Fruit fly (Drosophila melanogaster) whole organism, pupa: ENCODE measurements around the gene Zw10.

Source experiments
- CG10348 ChIP-seq: fragments of 200-800 bp; sonication (Bioruptor generic); IDR thresholded peaks from 2 replicates; pipeline ENCODE4 v1.3.6; 2022; ENCODE audit warnings: missing biosample characterization, missing genetic modification characterization
- CG14655 ChIP-seq: fragments of 200-800 bp; sonication (Bioruptor generic); optimal IDR thresholded peaks from 3 replicates; lab custom pipeline; 2017; ENCODE audit warnings: mild to moderate bottlenecking, missing biosample characterization, missing genetic modification reagents, missing genetic modification characterization
- CG32121 ChIP-seq: fragments of 200-800 bp; sonication (Bioruptor generic); IDR thresholded peaks from 2 replicates; pipeline ENCODE4 v1.3.6; 2022; ENCODE audit warnings: missing biosample characterization, missing genetic modification characterization
- CG8301 ChIP-seq: fragments of 200-800 bp; sonication (Bioruptor generic); optimal IDR thresholded peaks from 2 replicates; lab custom pipeline; 2018; ENCODE audit warnings: missing biosample characterization, mild to moderate bottlenecking, missing genetic modification characterization
- CG9948 ChIP-seq: fragments of 200-800 bp; sonication (Bioruptor generic); optimal IDR thresholded peaks from 2 replicates; lab custom pipeline; 2018; ENCODE audit warnings: missing biosample characterization, mild to moderate bottlenecking, missing genetic modification characterization, moderate library complexity
- Pif1B ChIP-seq: fragments of 200-800 bp; sonication (Bioruptor generic); optimal IDR thresholded peaks from 3 replicates; lab custom pipeline; 2016; ENCODE audit warnings: missing biosample characterization, missing genetic modification characterization
- Snoo ChIP-seq: fragments of 200-800 bp; sonication (Bioruptor generic); optimal IDR thresholded peaks from 3 replicates; lab custom pipeline; 2017; ENCODE audit warnings: missing biosample characterization, mild to moderate bottlenecking, missing genetic modification characterization, inconsistent platforms
- fd96Ca ChIP-seq: fragments of 200-800 bp; sonication (Bioruptor generic); IDR thresholded peaks from 3 replicates; pipeline ENCODE4 v1.3.6; 2022; ENCODE audit warnings: missing biosample characterization, missing genetic modification characterization

Gene Zw10

dm6 chrX:2655998-2656397 is 52.0 kb downstream of the Zw10 start:
- no peak for TF ChIP-seq CG8301
- TF ChIP-seq CG32121 (GFP tag; lab: Robert Waterston, UW), result no peak
- TF ChIP-seq Snoo, result no peak
- no peak for TF ChIP-seq CG14655
- TF ChIP-seq fd96Ca, result no peak
- no peak for TF ChIP-seq Pif1B
- no peak for TF ChIP-seq CG9948 (tag; lab: Kevin White, UChicago)
- TF ChIP-seq CG10348, result no peak
